Worm (Caenorhabditis elegans) whole organism, L2 larva: ENCODE data around the gene zfp-3.

Experiments used
- C34F6.9 ChIP-seq: fragments of 150-350 bp; optimal IDR thresholded peaks from 2 replicates; lab custom pipeline; 2014; ENCODE audit warnings: missing biosample characterization, missing genetic modification characterization
- F13H6.1 ChIP-seq: sonication (generic microtip); optimal IDR thresholded peaks from 2 replicates; lab custom pipeline; 2016; ENCODE audit warnings: missing genetic modification characterization, missing compliant biosample characterization
- R02D3.7 ChIP-seq: fragments of 150-350 bp; optimal IDR thresholded peaks from 2 replicates; lab custom pipeline; 2014; ENCODE audit warnings: missing biosample characterization, missing genetic modification characterization
- ZK546.5 ChIP-seq: sonication (generic microtip); optimal IDR thresholded peaks from 2 replicates; lab custom pipeline; 2017; ENCODE audit warnings: missing biosample characterization, missing genetic modification characterization
- alr-1 ChIP-seq: fragments of 150-350 bp; optimal IDR thresholded peaks from 2 replicates; lab custom pipeline; 2014; ENCODE audit warnings: missing biosample characterization, missing genetic modification characterization
- ama-1 ChIP-seq: fragments of 150-350 bp; optimal IDR thresholded peaks from 2 replicates; lab custom pipeline; 2018; ENCODE audit warnings: inconsistent platforms
- ceh-16 ChIP-seq: fragments of 150-350 bp; optimal IDR thresholded peaks from 2 replicates; lab custom pipeline; 2014; ENCODE audit warnings: missing biosample characterization, missing genetic modification characterization
- ceh-82 ChIP-seq: fragments of 150-350 bp; optimal IDR thresholded peaks from 2 replicates; lab custom pipeline; 2014; ENCODE audit warnings: missing biosample characterization, missing genetic modification characterization
- egl-27 ChIP-seq: sonication (generic microtip); optimal IDR thresholded peaks from 3 replicates; lab custom pipeline; 2017; ENCODE audit warnings: missing biosample characterization, missing genetic modification reagents, missing genetic modification characterization
- fos-1 ChIP-seq: fragments of 150-350 bp; optimal IDR thresholded peaks from 2 replicates; lab custom pipeline; 2014; ENCODE audit warnings: missing biosample characterization, missing genetic modification characterization
- lin-11 ChIP-seq: fragments of 150-350 bp; sonication (generic microtip); optimal IDR thresholded peaks from 2 replicates; lab custom pipeline; 2014; ENCODE audit warnings: missing biosample characterization, missing genetic modification characterization, inconsistent platforms, mixed read lengths
- lin-13 ChIP-seq: fragments of 150-350 bp; optimal IDR thresholded peaks from 2 replicates; lab custom pipeline; 2014; ENCODE audit warnings: missing biosample characterization, missing genetic modification reagents, missing genetic modification characterization
- lin-39 ChIP-seq: fragments of 150-350 bp; optimal IDR thresholded peaks from 2 replicates; lab custom pipeline; 2014; ENCODE audit warnings: missing biosample characterization, missing genetic modification reagents, missing genetic modification characterization
- lsy-2 ChIP-seq, 2 experiments: fragments of 150-350 bp in 1 of 2; sonication (generic microtip) in 1 of 2; optimal IDR thresholded peaks; 2 replicates each; lab custom pipeline; 2014 to 2017; ENCODE audit warnings: missing biosample characterization in 2 of 2, missing genetic modification characterization in 2 of 2
- mab-5 ChIP-seq: fragments of 150-350 bp; optimal IDR thresholded peaks from 2 replicates; lab custom pipeline; 2014; ENCODE audit warnings: missing biosample characterization, missing genetic modification characterization
- mbf-1 ChIP-seq: sonication (generic microtip); optimal IDR thresholded peaks from 2 replicates; lab custom pipeline; 2017; ENCODE audit warnings: missing biosample characterization, missing genetic modification characterization
- mdl-1 ChIP-seq, 2 experiments: fragments of 150-350 bp in 1 of 2; sonication (generic microtip) in 1 of 2; optimal IDR thresholded peaks; 2 replicates each; lab custom pipeline; 2017; ENCODE audit warnings: missing biosample characterization in 2 of 2, missing genetic modification characterization in 2 of 2
- nhr-12 ChIP-seq: fragments of 150-350 bp; optimal IDR thresholded peaks from 2 replicates; lab custom pipeline; 2014; ENCODE audit warnings: missing biosample characterization, missing genetic modification characterization
- nhr-129 ChIP-seq: fragments of 150-350 bp; optimal IDR thresholded peaks from 2 replicates; lab custom pipeline; 2014; ENCODE audit warnings: missing biosample characterization, missing genetic modification characterization
- nhr-21 ChIP-seq: fragments of 150-350 bp; optimal IDR thresholded peaks from 2 replicates; lab custom pipeline; 2014; ENCODE audit warnings: missing biosample characterization, missing genetic modification characterization
- nhr-77 ChIP-seq: fragments of 150-350 bp; optimal IDR thresholded peaks from 2 replicates; lab custom pipeline; 2014; ENCODE audit warnings: missing biosample characterization, missing genetic modification characterization
- sem-4 ChIP-seq: fragments of 150-350 bp; optimal IDR thresholded peaks from 2 replicates; lab custom pipeline; 2014; ENCODE audit warnings: missing biosample characterization, missing genetic modification reagents, missing genetic modification characterization
- sma-9 ChIP-seq, 2 experiments: fragments of 150-350 bp in 1 of 2; sonication (generic microtip) in 1 of 2; optimal IDR thresholded peaks; 2 replicates each; lab custom pipeline; 2014 to 2016; ENCODE audit warnings: missing genetic modification characterization in 2 of 2, mild to moderate bottlenecking in 1 of 2, missing biosample characterization in 1 of 2, missing compliant biosample characterization in 1 of 2, missing genetic modification reagents in 1 of 2, moderate library complexity in 1 of 2
- unc-39 ChIP-seq: fragments of 150-350 bp; optimal IDR thresholded peaks from 2 replicates; lab custom pipeline; 2014; ENCODE audit warnings: missing biosample characterization, missing genetic modification characterization
- unc-55 ChIP-seq: fragments of 150-350 bp; sonication (generic microtip); optimal IDR thresholded peaks from 3 replicates; lab custom pipeline; 2014; ENCODE audit warnings: missing biosample characterization, missing genetic modification reagents, missing genetic modification characterization
- unc-62 ChIP-seq: fragments of 150-350 bp; optimal IDR thresholded peaks from 2 replicates; lab custom pipeline; 2014; ENCODE audit warnings: missing biosample characterization, missing genetic modification reagents, missing genetic modification characterization
- zag-1 ChIP-seq: fragments of 150-350 bp; optimal IDR thresholded peaks from 2 replicates; lab custom pipeline; 2014; ENCODE audit warnings: missing biosample characterization, missing genetic modification characterization
- ztf-11 ChIP-seq: sonication (generic microtip); optimal IDR thresholded peaks from 2 replicates; lab custom pipeline; 2017; ENCODE audit warnings: missing biosample characterization, missing genetic modification characterization

Gene zfp-3

ce11 chrX:1397516-1397915 lies 48.9 kb downstream of the zfp-3 start, which contains the start of gene H39E20.1:
H39E20.1 (minus strand) TSS chrX:1397616.
- no peak for TF ChIP-seq ceh-16 (tag; lab: Kevin White, UChicago)
- no peak for TF ChIP-seq alr-1 (tag; lab: Kevin White, UChicago)
- no peak for TF ChIP-seq lin-11 (tag; lab: Kevin White, UChicago)
- no peak for TF ChIP-seq ZK546.5 (tag; lab: Kevin White, UChicago)

- peak; percentile 49 for TF ChIP-seq egl-27 (tag; lab: Kevin White, UChicago)
- peak; percentile 12 for TF ChIP-seq fos-1 (tag; lab: Kevin White, UChicago)
- TF ChIP-seq mdl-1 (tag; optimal IDR thresholded peaks at IDR 0.05; lab: Kevin White, UChicago): no peak
- TF ChIP-seq nhr-21 (tag; lab: Kevin White, UChicago): peak; percentile 64
- TF ChIP-seq ztf-11 (tag; lab: Kevin White, UChicago): no peak
- no peak for TF ChIP-seq unc-39 (tag; lab: Kevin White, UChicago)
- TF ChIP-seq zag-1 (tag; lab: Kevin White, UChicago): no peak
- TF ChIP-seq nhr-129 (tag; lab: Kevin White, UChicago): peak; percentile 59
- TF ChIP-seq mab-5 (tag; lab: Kevin White, UChicago): no peak
- TF ChIP-seq nhr-77 (tag; lab: Kevin White, UChicago): no peak
- peak; percentile 66 for TF ChIP-seq F13H6.1 (tag; lab: Kevin White, UChicago)
- peak in 1 of 2 experiments; percentile 31 for TF ChIP-seq lsy-2 (tag; optimal IDR thresholded peaks at IDR 0.05; lab: Kevin White, UChicago)
- no peak for TF ChIP-seq sem-4 (tag; lab: Kevin White, UChicago)
- TF ChIP-seq sma-9 (GFP tag; optimal IDR thresholded peaks at IDR 0.05; lab: Kevin White, UChicago): peak; percentile 88
- TF ChIP-seq sma-9 (tag; optimal IDR thresholded peaks at IDR 0.05; lab: Kevin White, UChicago): no peak
Measured at ce11 chrX:1395793-1396192, 50.6 kb downstream of the zfp-3 start.

ce11 chrX:1394437-1394836 lies 52.0 kb downstream of the zfp-3 start:
- TF ChIP-seq lsy-2 (tag; optimal IDR thresholded peaks at IDR 0.05; lab: Kevin White, UChicago) (no peak), nhr-129 (tag; lab: Kevin White, UChicago) (peak; percentile 42)

- no peak for TF ChIP-seq lin-13 (GFP tag; lab: Kevin White, UChicago)
- TF ChIP-seq ama-1 (lab: Kevin White, UChicago): no peak
- no peak for TF ChIP-seq mbf-1
- TF ChIP-seq C34F6.9: no peak
- no peak for TF ChIP-seq nhr-12 (tag; lab: Kevin White, UChicago)
- TF ChIP-seq alr-1 (tag; lab: Kevin White, UChicago): no peak
- TF ChIP-seq sma-9 (GFP tag; optimal IDR thresholded peaks at IDR 0.05; lab: Kevin White, UChicago): no peak
- TF ChIP-seq sma-9 (tag; optimal IDR thresholded peaks at IDR 0.05; lab: Kevin White, UChicago): no peak
- TF ChIP-seq ceh-16 (tag; lab: Kevin White, UChicago): no peak
- no peak for TF ChIP-seq lin-39 (tag; lab: Kevin White, UChicago)
- no peak for TF ChIP-seq F13H6.1 (tag; lab: Kevin White, UChicago)
- no peak for TF ChIP-seq unc-62 (GFP tag; lab: Kevin White, UChicago)
- TF ChIP-seq unc-55 (GFP tag; lab: Kevin White, UChicago): no peak
- TF ChIP-seq ceh-82 (tag; lab: Kevin White, UChicago): no peak
- TF ChIP-seq nhr-129 (tag; lab: Kevin White, UChicago): no peak
- no peak for TF ChIP-seq R02D3.7 (tag; lab: Kevin White, UChicago)
- no peak for TF ChIP-seq fos-1 (tag; lab: Kevin White, UChicago)
Measured at ce11 chrX:1393891-1394290, 52.6 kb downstream of the zfp-3 start, which contains the start of gene F56C3.9. F56C3.9 (minus strand) TSS chrX:1393991.
